Fruit fly (Drosophila melanogaster) whole organism, embryonic: ENCODE data around the gene Alg2.
A peak's percentile ranks its signal among the peaks of the same experiment; 100 is the strongest.

Experiments used
- Ada2b ChIP-seq: fragments of 200-800 bp; sonication (Bioruptor generic); IDR thresholded peaks from 2 replicates; pipeline ENCODE4 v1.3.6; 2022; ENCODE audit warnings: missing biosample characterization, missing genetic modification characterization
- Atf6 ChIP-seq: fragments of 200-800 bp; sonication (Bioruptor generic); IDR thresholded peaks from 2 replicates; pipeline ENCODE4 v1.3.6; 2022; ENCODE audit warnings: missing biosample characterization, missing genetic modification characterization
- B-H2 ChIP-seq: fragments of 200-800 bp; sonication (Bioruptor generic); optimal IDR thresholded peaks from 2 replicates; lab custom pipeline; 2018; ENCODE audit warnings: missing biosample characterization, mild to moderate bottlenecking, missing genetic modification characterization
- CG10321 ChIP-seq: fragments of 200-800 bp; sonication (Bioruptor generic); IDR thresholded peaks from 2 replicates; pipeline ENCODE4 v1.3.6; 2022; ENCODE audit warnings: missing biosample characterization, missing genetic modification characterization
- CG11093 ChIP-seq: fragments of 200-800 bp; sonication (Bioruptor generic); IDR thresholded peaks from 3 replicates; pipeline ENCODE4 v1.3.6; 2022; ENCODE audit warnings: missing biosample characterization, missing genetic modification characterization
- CG11398 ChIP-seq: fragments of 200-800 bp; sonication (Bioruptor generic); optimal IDR thresholded peaks from 2 replicates; lab custom pipeline; 2016; ENCODE audit warnings: missing biosample characterization, missing genetic modification characterization
- CG13123 ChIP-seq: fragments of 200-800 bp; sonication (Bioruptor generic); optimal IDR thresholded peaks from 2 replicates; lab custom pipeline; 2016; ENCODE audit warnings: missing biosample characterization, missing genetic modification characterization
- CG14860 ChIP-seq: fragments of 200-800 bp; sonication (Bioruptor generic); IDR thresholded peaks from 3 replicates; pipeline ENCODE4 v1.3.6; 2022; ENCODE audit warnings: missing biosample characterization, missing genetic modification characterization; ENCODE audit not compliant: partially characterized antibody
- CG14965 ChIP-seq: fragments of 200-800 bp; sonication (Bioruptor generic); optimal IDR thresholded peaks from 2 replicates; lab custom pipeline; 2016; ENCODE audit warnings: missing biosample characterization, missing genetic modification characterization, borderline replicate concordance
- CG15514 ChIP-seq: fragments of 200-800 bp; sonication (Bioruptor generic); optimal IDR thresholded peaks from 3 replicates; lab custom pipeline; 2017; ENCODE audit warnings: missing biosample characterization, missing genetic modification characterization, mild to moderate bottlenecking, moderate library complexity, missing genetic modification reagents
- CG18262 ChIP-seq: fragments of 200-800 bp; optimal IDR thresholded peaks from 3 replicates; lab custom pipeline; 2019; ENCODE audit warnings: missing biosample characterization, mild to moderate bottlenecking, missing genetic modification characterization, moderate library complexity
- CG2129 ChIP-seq: fragments of 200-800 bp; sonication (Bioruptor generic); IDR thresholded peaks from 2 replicates; pipeline ENCODE4 v1.3.6; 2022; ENCODE audit warnings: missing biosample characterization, missing genetic modification characterization; ENCODE audit not compliant: partially characterized antibody
- CG31224 ChIP-seq: fragments of 200-800 bp; sonication (Bioruptor generic); IDR thresholded peaks from 2 replicates; pipeline ENCODE4 v1.3.6; 2022; ENCODE audit warnings: missing biosample characterization, missing genetic modification characterization
- CG31441 ChIP-seq: fragments of 200-800 bp; sonication (Bioruptor generic); IDR thresholded peaks from 2 replicates; pipeline ENCODE4 v1.3.6; 2022; ENCODE audit warnings: missing biosample characterization, missing genetic modification characterization
- CG4360 ChIP-seq: fragments of 200-800 bp; sonication (Bioruptor generic); IDR thresholded peaks from 2 replicates; pipeline ENCODE4 v1.3.6; 2022; ENCODE audit warnings: missing biosample characterization, missing genetic modification characterization
- CG6813 ChIP-seq: fragments of 200-800 bp; sonication (Bioruptor generic); optimal IDR thresholded peaks from 2 replicates; lab custom pipeline; 2017; ENCODE audit warnings: missing biosample characterization, missing genetic modification characterization, mild to moderate bottlenecking, moderate library complexity, missing genetic modification reagents
- CG7372 ChIP-seq: fragments of 200-800 bp; sonication (Bioruptor generic); IDR thresholded peaks from 2 replicates; pipeline ENCODE4 v1.3.6; 2022; ENCODE audit warnings: missing biosample characterization, missing genetic modification characterization
- CG7839 ChIP-seq: fragments of 200-800 bp; sonication (Bioruptor generic); optimal IDR thresholded peaks from 3 replicates; lab custom pipeline; 2018; ENCODE audit warnings: missing biosample characterization, mild to moderate bottlenecking, missing genetic modification characterization, moderate library complexity
- CoRest ChIP-seq: fragments of 200-800 bp; sonication (Bioruptor generic); optimal IDR thresholded peaks from 3 replicates; lab custom pipeline; 2018; ENCODE audit warnings: missing biosample characterization, mild to moderate bottlenecking, missing genetic modification characterization, moderate library complexity
- Dfd ChIP-seq, 2 experiments: fragments of >200 bp; optimal IDR thresholded peaks; 2 replicates each; lab custom pipeline; 2017; ENCODE audit warnings: missing biosample characterization in 2 of 2, missing genetic modification characterization in 2 of 2
- Dll ChIP-seq: fragments of 200-800 bp; sonication (Bioruptor generic); IDR thresholded peaks from 4 replicates; pipeline ENCODE4 v1.3.6; 2022; ENCODE audit warnings: missing biosample characterization, missing genetic modification characterization; ENCODE audit not compliant: partially characterized antibody
- Drgx ChIP-seq: fragments of 200-800 bp; sonication (Bioruptor generic); IDR thresholded peaks from 2 replicates; pipeline ENCODE4 v1.3.6; 2022; ENCODE audit warnings: missing biosample characterization, missing genetic modification characterization
- HHEX ChIP-seq: fragments of 200-800 bp; sonication (Bioruptor generic); optimal IDR thresholded peaks from 3 replicates; lab custom pipeline; 2017; ENCODE audit warnings: missing biosample characterization, mild to moderate bottlenecking, missing genetic modification characterization, missing genetic modification reagents
- HmgZ ChIP-seq: fragments of 200-800 bp; sonication (Bioruptor generic); optimal IDR thresholded peaks from 2 replicates; lab custom pipeline; 2018; ENCODE audit warnings: missing biosample characterization, mild to moderate bottlenecking, missing genetic modification characterization
- Hmr ChIP-seq: fragments of 200-800 bp; sonication (Bioruptor generic); optimal IDR thresholded peaks from 3 replicates; lab custom pipeline; 2017; ENCODE audit warnings: mild to moderate bottlenecking, missing biosample characterization, missing genetic modification reagents, missing genetic modification characterization
- Hmx ChIP-seq: fragments of 200-800 bp; sonication (Bioruptor generic); optimal IDR thresholded peaks from 2 replicates; lab custom pipeline; 2016; ENCODE audit warnings: missing biosample characterization, missing genetic modification characterization
- Hr3 ChIP-seq: fragments of 200-800 bp; sonication (Bioruptor generic); optimal IDR thresholded peaks from 3 replicates; lab custom pipeline; 2016; ENCODE audit warnings: missing biosample characterization, missing genetic modification characterization
- MESR4 ChIP-seq: fragments of 200-800 bp; sonication (Bioruptor generic); optimal IDR thresholded peaks from 2 replicates; lab custom pipeline; 2018; ENCODE audit warnings: missing biosample characterization, mild to moderate bottlenecking, missing genetic modification characterization, moderate library complexity
- PHDP ChIP-seq: fragments of 200-800 bp; sonication (Bioruptor generic); optimal IDR thresholded peaks from 3 replicates; lab custom pipeline; 2018; ENCODE audit warnings: missing biosample characterization, mild to moderate bottlenecking, missing genetic modification characterization, moderate library complexity
- Poxn ChIP-seq: fragments of 200-800 bp; sonication (Bioruptor generic); IDR thresholded peaks from 2 replicates; pipeline ENCODE4 v1.3.6; 2022; ENCODE audit warnings: missing biosample characterization, missing genetic modification characterization
- Rfx ChIP-seq: fragments of 200-800 bp; sonication (Bioruptor generic); IDR thresholded peaks from 2 replicates; pipeline ENCODE4 v1.3.6; 2022; ENCODE audit warnings: missing biosample characterization, missing genetic modification characterization
- Sox100B ChIP-seq: fragments of 200-800 bp; sonication (Bioruptor generic); optimal IDR thresholded peaks from 3 replicates; lab custom pipeline; 2018; ENCODE audit warnings: missing biosample characterization, mild to moderate bottlenecking, missing genetic modification characterization
- TFAM ChIP-seq: fragments of 200-800 bp; sonication (Bioruptor generic); optimal IDR thresholded peaks from 2 replicates; lab custom pipeline; 2017; ENCODE audit warnings: missing biosample characterization, missing genetic modification characterization, inconsistent platforms
- Vsx1 ChIP-seq: fragments of 200-800 bp; sonication (Bioruptor generic); optimal IDR thresholded peaks from 2 replicates; lab custom pipeline; 2017; ENCODE audit warnings: missing biosample characterization, mild to moderate bottlenecking, missing genetic modification characterization, missing genetic modification reagents
- bowl ChIP-seq: fragments of 200-800 bp; sonication (Bioruptor generic); IDR thresholded peaks from 2 replicates; pipeline ENCODE4 v1.3.6; 2022; ENCODE audit warnings: missing biosample characterization, missing genetic modification characterization
- cas ChIP-seq: fragments of 200-800 bp; sonication (Bioruptor generic); IDR thresholded peaks from 2 replicates; pipeline ENCODE4 v1.3.6; 2022; ENCODE audit warnings: missing biosample characterization, missing genetic modification characterization
- crc ChIP-seq: fragments of 200-800 bp; sonication (Bioruptor generic); optimal IDR thresholded peaks from 2 replicates; lab custom pipeline; 2016; ENCODE audit warnings: missing biosample characterization, missing genetic modification characterization
- eve ChIP-seq, 2 experiments: fragments of >200 bp; optimal IDR thresholded peaks; 2 replicates each; lab custom pipeline; 2017; ENCODE audit warnings: missing biosample characterization in 2 of 2, missing genetic modification characterization in 2 of 2
- gem ChIP-seq: fragments of 200-800 bp; sonication (Bioruptor generic); optimal IDR thresholded peaks from 2 replicates; lab custom pipeline; 2019; ENCODE audit warnings: missing biosample characterization, mild to moderate bottlenecking, missing genetic modification characterization, moderate library complexity
- kni ChIP-seq: fragments of 200-800 bp; sonication (Bioruptor generic); optimal IDR thresholded peaks from 3 replicates; lab custom pipeline; 2017; ENCODE audit warnings: mild to moderate bottlenecking, missing biosample characterization, missing genetic modification reagents, missing genetic modification characterization
- nerfin-2 ChIP-seq: fragments of 200-800 bp; sonication (Bioruptor generic); IDR thresholded peaks from 2 replicates; pipeline ENCODE4 v1.3.6; 2022; ENCODE audit warnings: missing biosample characterization, missing genetic modification characterization; ENCODE audit not compliant: partially characterized antibody
- otp ChIP-seq: fragments of 200-800 bp; sonication (Bioruptor generic); IDR thresholded peaks from 3 replicates; pipeline ENCODE4, ENCODE4 v1.3.6; 2022; ENCODE audit warnings: missing biosample characterization, missing genetic modification characterization
- pum ChIP-seq: fragments of 200-800 bp; sonication (Bioruptor generic); optimal IDR thresholded peaks from 2 replicates; lab custom pipeline; 2016; ENCODE audit warnings: missing biosample characterization, missing genetic modification characterization
- ranshi ChIP-seq: fragments of 200-800 bp; sonication (Bioruptor generic); IDR thresholded peaks from 2 replicates; pipeline ENCODE4 v1.3.6; 2022; ENCODE audit warnings: missing biosample characterization, missing genetic modification characterization
- repo ChIP-seq: fragments of 200-800 bp; sonication (Bioruptor generic); optimal IDR thresholded peaks from 2 replicates; lab custom pipeline; 2016; ENCODE audit warnings: missing biosample characterization, missing genetic modification characterization
- sr ChIP-seq: fragments of 200-800 bp; sonication (Bioruptor generic); IDR thresholded peaks from 3 replicates; pipeline ENCODE4 v1.3.6; 2022; ENCODE audit warnings: missing biosample characterization, missing genetic modification characterization
- stwl ChIP-seq: fragments of 200-800 bp; sonication (Bioruptor generic); optimal IDR thresholded peaks from 3 replicates; lab custom pipeline; 2018; ENCODE audit warnings: missing biosample characterization, mild to moderate bottlenecking, missing genetic modification characterization, moderate library complexity
- unpg ChIP-seq: fragments of 200-800 bp; sonication (Bioruptor generic); optimal IDR thresholded peaks from 3 replicates; lab custom pipeline; 2018; ENCODE audit warnings: missing biosample characterization, mild to moderate bottlenecking, missing genetic modification characterization, moderate library complexity
- vvl ChIP-seq: fragments of 200-800 bp; sonication (Bioruptor generic); IDR thresholded peaks from 2 replicates; pipeline ENCODE4 v1.3.6; 2022; ENCODE audit warnings: missing biosample characterization, missing genetic modification characterization
- yki ChIP-seq: fragments of >200 bp; optimal IDR thresholded peaks from 3 replicates; lab custom pipeline; 2018
- zen2 ChIP-seq: fragments of 200-800 bp; sonication (Bioruptor generic); IDR thresholded peaks from 3 replicates; pipeline ENCODE4 v1.3.6; 2022; ENCODE audit warnings: missing biosample characterization, missing genetic modification characterization; ENCODE audit not compliant: partially characterized antibody

Gene Alg2

DNA sequence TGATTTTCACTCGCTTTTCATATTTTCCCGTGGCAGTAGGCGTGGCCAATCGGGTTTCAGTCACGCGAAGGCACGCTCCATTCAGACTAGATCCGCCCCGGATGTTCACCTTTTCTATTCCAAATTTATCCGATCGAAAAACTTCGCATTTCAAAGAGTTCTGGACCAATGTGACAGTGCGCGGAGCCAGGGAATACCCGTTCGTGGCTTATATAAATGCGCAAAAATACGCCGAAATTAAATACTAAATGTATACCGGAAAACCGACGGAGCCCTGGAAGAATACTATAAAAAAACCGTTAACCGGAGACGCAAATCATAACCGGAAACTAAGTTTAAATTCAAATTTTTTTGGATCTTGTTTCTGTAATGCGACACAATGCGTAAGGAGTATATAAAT is 16.1 kb upstream of the Alg2 start, which contains the start of gene promL (continued):
- no peak; the same call in 1 of the 2 replicates for TF ChIP-seq CG4360 (GFP tag; lab: Robert Waterston, UW)
- no peak for TF ChIP-seq Poxn (GFP tag; lab: Robert Waterston, UW)
- no peak for TF ChIP-seq yki (lab: Kevin White, UChicago)
- peak; percentile 29; the same call in 1 of the 2 replicates for TF ChIP-seq Ada2b (GFP tag; lab: Robert Waterston, UW)
- TF ChIP-seq CG7372 (GFP tag; lab: Robert Waterston, UW) = no peak
- TF ChIP-seq vvl (GFP tag; lab: Robert Waterston, UW) = peak; percentile 68
- no peak for TF ChIP-seq crc (GFP tag; lab: Kevin White, UChicago)
- peak; percentile 48 for TF ChIP-seq CG6813 (GFP tag; lab: Kevin White, UChicago)
- TF ChIP-seq CG14860 (GFP tag; lab: Robert Waterston, UW) = no peak
- TF ChIP-seq MESR4 (GFP tag; lab: Kevin White, UChicago) = peak; percentile 89
- no peak for TF ChIP-seq Hmx (GFP tag; lab: Kevin White, UChicago)
- no peak for TF ChIP-seq TFAM (GFP tag; lab: Kevin White, UChicago)
- peak; percentile 16 for TF ChIP-seq pum
- TF ChIP-seq cas (GFP tag; lab: Robert Waterston, UW) = no peak
- TF ChIP-seq nerfin-2 (GFP tag; lab: Robert Waterston, UW) = no peak
- peak; percentile 93 for TF ChIP-seq Hmr (GFP tag; lab: Kevin White, UChicago)
- peak; percentile 69 for TF ChIP-seq HHEX
- TF ChIP-seq kni (GFP tag; lab: Kevin White, UChicago) = peak; percentile 83
- peak; percentile 61 for TF ChIP-seq unpg (GFP tag; lab: Kevin White, UChicago)
- TF ChIP-seq CG10321 (GFP tag; lab: Robert Waterston, UW) = no peak
- TF ChIP-seq B-H2 (GFP tag; lab: Kevin White, UChicago) = peak; percentile 70
- peak; percentile 77 for TF ChIP-seq Rfx
- peak; percentile 3 for TF ChIP-seq CG14965
- peak; percentile 51 for TF ChIP-seq CG11398 (GFP tag; lab: Kevin White, UChicago)
- TF ChIP-seq CG7839 (tag; lab: Kevin White, UChicago) = peak; percentile 47
- peak; percentile 80 for TF ChIP-seq HmgZ (tag; lab: Kevin White, UChicago)
- no peak for TF ChIP-seq Dll (GFP tag; lab: Robert Waterston, UW)
- no peak for TF ChIP-seq CG2129 (GFP tag; lab: Robert Waterston, UW)
- peak; percentile 21 for TF ChIP-seq Vsx1
- no peak for TF ChIP-seq Hr3 (GFP tag; lab: Kevin White, UChicago)
- TF ChIP-seq CG15514 (GFP tag; lab: Kevin White, UChicago) = peak; percentile 88
- TF ChIP-seq bowl (GFP tag; lab: Robert Waterston, UW) = no peak
- no peak for TF ChIP-seq eve (GFP tag; optimal IDR thresholded peaks at IDR 0.05; lab: Kevin White, UChicago)
- TF ChIP-seq CG31224 (GFP tag; lab: Robert Waterston, UW) = no peak
- no peak for TF ChIP-seq CG13123
- TF ChIP-seq gem (tag; lab: Kevin White, UChicago) = peak; percentile 39
- no peak; the same call in 1 of the 2 replicates for TF ChIP-seq ranshi (GFP tag; lab: Robert Waterston, UW)
- TF ChIP-seq PHDP (tag; lab: Kevin White, UChicago) = peak; percentile 55
- TF ChIP-seq otp = no peak
- TF ChIP-seq repo = peak; percentile 48
- TF ChIP-seq CG31441 (GFP tag; lab: Robert Waterston, UW) = peak; percentile 70
- no peak for TF ChIP-seq zen2
- TF ChIP-seq Dfd (GFP tag; optimal IDR thresholded peaks at IDR 0.05; lab: Kevin White, UChicago) = no peak
- no peak for TF ChIP-seq sr (GFP tag; lab: Robert Waterston, UW)
- TF ChIP-seq Atf6 (GFP tag; lab: Robert Waterston, UW) = no peak
- peak; percentile 86 for TF ChIP-seq CoRest (tag; lab: Kevin White, UChicago)
- no peak for TF ChIP-seq CG11093
- TF ChIP-seq Drgx (GFP tag; lab: Robert Waterston, UW) = no peak
- TF ChIP-seq Sox100B (GFP tag; lab: Kevin White, UChicago) = peak; percentile 18
- TF ChIP-seq CG18262 (tag; lab: Kevin White, UChicago) = peak; percentile 50
- TF ChIP-seq stwl (tag; lab: Kevin White, UChicago) = peak; percentile 79
